Fruit fly (Drosophila melanogaster): Measurements from ENCODE around the gene rpk.

The rpk gene

DNA sequence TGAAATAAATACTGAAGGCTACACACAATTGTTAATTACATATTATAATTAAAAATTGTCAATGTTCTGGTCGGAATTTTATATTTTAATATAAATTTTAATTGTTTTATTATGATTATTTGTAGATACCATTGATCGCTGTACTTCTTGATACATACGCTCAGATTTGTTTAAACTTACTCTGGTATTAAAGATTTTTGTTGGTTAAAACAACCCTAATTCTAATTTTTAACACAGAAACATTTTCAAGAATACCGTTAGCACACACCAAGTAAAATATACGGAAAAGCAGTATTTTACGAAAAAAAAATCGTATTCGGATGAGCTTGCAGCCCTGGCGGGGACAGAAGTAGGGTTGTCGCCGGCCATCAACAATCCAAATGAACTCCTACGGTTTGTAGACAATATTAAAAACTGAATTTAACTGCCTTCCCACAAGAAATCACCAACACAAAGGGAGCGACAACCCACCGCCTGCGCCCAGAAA is 4.1 kb upstream of the rpk start, which contains the start of the genes CG9775, MED31 and slx1 (continued):
- TF ChIP-seq mirr (GFP tag; optimal IDR thresholded peaks at IDR 0.05) (no peak), CG8944 (GFP tag; optimal IDR thresholded peaks at IDR 0.05) (peak; percentile 24), dan (GFP tag; IDR thresholded peaks at IDR 0.05) (no peak), shn (GFP tag; optimal IDR thresholded peaks at IDR 0.05) (peak; percentile 23), nmo (GFP tag; optimal IDR thresholded peaks at IDR 0.05) (peak; percentile 89), Bdp1 (GFP tag; optimal IDR thresholded peaks at IDR 0.05) (no peak), Hr3 (GFP tag; optimal IDR thresholded peaks at IDR 0.05) (peak; percentile 82), CG15073 (GFP tag; optimal IDR thresholded peaks at IDR 0.05) (no peak), Ravus (GFP tag; IDR thresholded peaks at IDR 0.05) (no peak), Hsf (GFP tag; optimal IDR thresholded peaks at IDR 0.05) (peak; percentile 38), luna (GFP tag; optimal IDR thresholded peaks at IDR 0.05) (no peak), Antp (GFP tag; optimal IDR thresholded peaks at IDR 0.05) (peak; percentile 34), CG14667 (GFP tag; IDR thresholded peaks at IDR 0.05) (peak; percentile 60), cato (GFP tag; optimal IDR thresholded peaks at IDR 0.05; ENCODE audit: borderline replicate concordance) (peak; percentile 36), ci (GFP tag; IDR thresholded peaks at IDR 0.05) (peak; percentile 69), vvl (GFP tag; IDR thresholded peaks at IDR 0.05) (peak; percentile 74), CG42726 (GFP tag; IDR thresholded peaks at IDR 0.05; ENCODE audit: partially characterized antibody) (no peak), emc (GFP tag; optimal IDR thresholded peaks at IDR 0.05) (no peak), CG12744 (GFP tag; optimal IDR thresholded peaks at IDR 0.05) (no peak), CG7271 (tag; optimal IDR thresholded peaks at IDR 0.05) (peak; percentile 17), CG10274 (GFP tag; optimal IDR thresholded peaks at IDR 0.05) (no peak), CG31441 (GFP tag; IDR thresholded peaks at IDR 0.05) (peak; percentile 90), pum (GFP tag; optimal IDR thresholded peaks at IDR 0.05) (peak; percentile 31), lilli (GFP tag; optimal IDR thresholded peaks at IDR 0.05) (peak; percentile 61), CG17612 (GFP tag; IDR thresholded peaks at IDR 0.05) (peak; percentile 55; the same call in 1 of the 2 replicates), Fer2 (tag; optimal IDR thresholded peaks at IDR 0.05) (peak; percentile 63), Ada2b (GFP tag; IDR thresholded peaks at IDR 0.05) (peak; percentile 69), CG9437 (GFP tag; optimal IDR thresholded peaks at IDR 0.05) (peak; percentile 71), tin (GFP tag; optimal IDR thresholded peaks at IDR 0.05) (peak; percentile 78), crc (GFP tag; optimal IDR thresholded peaks at IDR 0.05) (no peak), CG6765 (GFP tag; optimal IDR thresholded peaks at IDR 0.05) (peak; percentile 28), Sry-δ (GFP tag; optimal IDR thresholded peaks at IDR 0.05) (no peak), PHDP (tag; optimal IDR thresholded peaks at IDR 0.05) (peak; percentile 81), CG7357 (GFP tag; IDR thresholded peaks at IDR 0.05) (peak; percentile 70), wdn (GFP tag; IDR thresholded peaks at IDR 0.05) (peak; percentile 66), abd-A (tag; optimal IDR thresholded peaks at IDR 0.05) (no peak), Dp (GFP tag; optimal IDR thresholded peaks at IDR 0.05) (peak; percentile 14), exex (tag; optimal IDR thresholded peaks at IDR 0.05) (peak; percentile 27), Lpt (GFP tag; optimal IDR thresholded peaks at IDR 0.05) (no peak), Dip3 (GFP tag; optimal IDR thresholded peaks at IDR 0.05) (peak; percentile 29), CG6813 (GFP tag; optimal IDR thresholded peaks at IDR 0.05) (no peak), CG10543 (GFP tag; optimal IDR thresholded peaks at IDR 0.05) (peak; percentile 80), ems (GFP tag; optimal IDR thresholded peaks at IDR 0.05) (no peak), ara (GFP tag; IDR thresholded peaks at IDR 0.05) (peak; percentile 57; the same call in 1 of the 2 replicates), pan (optimal IDR thresholded peaks at IDR 0.05) (no peak), pan (GFP tag; optimal IDR thresholded peaks at IDR 0.05 in 1 of 2, IDR thresholded peaks at IDR 0.05 in 1 of 2) (peak in 1 of 2 experiments; percentile 75), CG10431 (GFP tag; optimal IDR thresholded peaks at IDR 0.05) (peak; percentile 33), CG2116 (GFP tag; optimal IDR thresholded peaks at IDR 0.05) (peak; percentile 71), CG18599 (GFP tag; optimal IDR thresholded peaks at IDR 0.05) (peak; percentile 78), CG4617 (GFP tag; optimal IDR thresholded peaks at IDR 0.05; ENCODE audit: borderline replicate concordance) (peak; percentile 46), ab (GFP tag; optimal IDR thresholded peaks at IDR 0.05) (no peak), TFAM (GFP tag; optimal IDR thresholded peaks at IDR 0.05) (no peak)
